Fruit fly (Drosophila melanogaster) whole organism, pupa: ENCODE measurements around the gene Rab1.

Experiments
- CG10348 ChIP-seq: fragments of 200-800 bp; sonication (Bioruptor generic); IDR thresholded peaks from 2 replicates; pipeline ENCODE4 v1.3.6; 2022; ENCODE audit warnings: missing biosample characterization, missing genetic modification characterization
- CG12605 ChIP-seq: fragments of 200-800 bp; sonication (Bioruptor generic); IDR thresholded peaks from 2 replicates; pipeline ENCODE4 v1.3.6; 2022; ENCODE audit warnings: missing biosample characterization, missing genetic modification characterization
- CG13204 ChIP-seq: fragments of 200-800 bp; sonication (Bioruptor generic); optimal IDR thresholded peaks from 2 replicates; lab custom pipeline; 2018; ENCODE audit warnings: missing biosample characterization, mild to moderate bottlenecking, missing genetic modification characterization, moderate library complexity
- CG14655 ChIP-seq: fragments of 200-800 bp; sonication (Bioruptor generic); optimal IDR thresholded peaks from 3 replicates; lab custom pipeline; 2017; ENCODE audit warnings: mild to moderate bottlenecking, missing biosample characterization, missing genetic modification reagents, missing genetic modification characterization
- CG15710 ChIP-seq: fragments of 200-800 bp; sonication (Bioruptor generic); optimal IDR thresholded peaks from 2 replicates; lab custom pipeline; 2018; ENCODE audit warnings: missing biosample characterization, mild to moderate bottlenecking, missing genetic modification characterization, moderate library complexity
- CG17806 ChIP-seq: fragments of 200-800 bp; sonication (Bioruptor generic); optimal IDR thresholded peaks from 2 replicates; lab custom pipeline; 2018; ENCODE audit warnings: missing biosample characterization, mild to moderate bottlenecking, missing genetic modification characterization, moderate library complexity
- CG32121 ChIP-seq: fragments of 200-800 bp; sonication (Bioruptor generic); IDR thresholded peaks from 2 replicates; pipeline ENCODE4 v1.3.6; 2022; ENCODE audit warnings: missing biosample characterization, missing genetic modification characterization
- CG34367 ChIP-seq: fragments of 200-800 bp; sonication (Bioruptor generic); optimal IDR thresholded peaks from 2 replicates; lab custom pipeline; 2018; ENCODE audit warnings: missing biosample characterization, mild to moderate bottlenecking, missing genetic modification characterization
- CG4496 ChIP-seq: fragments of 200-800 bp; sonication (Bioruptor generic); IDR thresholded peaks from 3 replicates; pipeline ENCODE4 v1.3.6; 2022; ENCODE audit warnings: missing biosample characterization, missing genetic modification characterization
- CG8159 ChIP-seq: fragments of 200-800 bp; sonication (Bioruptor generic); optimal IDR thresholded peaks from 3 replicates; lab custom pipeline; 2018; ENCODE audit warnings: missing biosample characterization, mild to moderate bottlenecking, missing genetic modification characterization, moderate library complexity
- CG8301 ChIP-seq: fragments of 200-800 bp; sonication (Bioruptor generic); optimal IDR thresholded peaks from 2 replicates; lab custom pipeline; 2018; ENCODE audit warnings: missing biosample characterization, mild to moderate bottlenecking, missing genetic modification characterization
- CG9948 ChIP-seq: fragments of 200-800 bp; sonication (Bioruptor generic); optimal IDR thresholded peaks from 2 replicates; lab custom pipeline; 2018; ENCODE audit warnings: missing biosample characterization, mild to moderate bottlenecking, missing genetic modification characterization, moderate library complexity
- D1 ChIP-seq: fragments of 200-800 bp; sonication (Bioruptor generic); optimal IDR thresholded peaks from 2 replicates; lab custom pipeline; 2018; ENCODE audit warnings: missing biosample characterization, mild to moderate bottlenecking, missing genetic modification characterization, moderate library complexity
- EcR ChIP-seq: fragments of 200-800 bp; sonication (Bioruptor generic); optimal IDR thresholded peaks from 3 replicates; lab custom pipeline; 2019; ENCODE audit warnings: missing biosample characterization, missing genetic modification characterization, mild to moderate bottlenecking, moderate library complexity, missing genetic modification reagents
- Ets98B ChIP-seq: fragments of 200-800 bp; sonication (Bioruptor generic); IDR thresholded peaks from 2 replicates; pipeline ENCODE4 v1.3.6; 2022; ENCODE audit warnings: missing biosample characterization, missing genetic modification characterization
- Pif1A ChIP-seq: fragments of 200-800 bp; sonication (Bioruptor generic); optimal IDR thresholded peaks from 3 replicates; lab custom pipeline; 2016; ENCODE audit warnings: missing biosample characterization, missing genetic modification characterization
- Pif1B ChIP-seq: fragments of 200-800 bp; sonication (Bioruptor generic); optimal IDR thresholded peaks from 3 replicates; lab custom pipeline; 2016; ENCODE audit warnings: missing biosample characterization, missing genetic modification characterization
- Snoo ChIP-seq: fragments of 200-800 bp; sonication (Bioruptor generic); optimal IDR thresholded peaks from 3 replicates; lab custom pipeline; 2017; ENCODE audit warnings: missing biosample characterization, mild to moderate bottlenecking, missing genetic modification characterization, inconsistent platforms
- fd96Ca ChIP-seq: fragments of 200-800 bp; sonication (Bioruptor generic); IDR thresholded peaks from 3 replicates; pipeline ENCODE4 v1.3.6; 2022; ENCODE audit warnings: missing biosample characterization, missing genetic modification characterization
- gl ChIP-seq: fragments of 200-800 bp; sonication (Bioruptor generic); optimal IDR thresholded peaks from 2 replicates; lab custom pipeline; 2018; ENCODE audit warnings: missing biosample characterization, mild to moderate bottlenecking, missing genetic modification characterization
- rn ChIP-seq: fragments of 200-800 bp; sonication (Bioruptor generic); IDR thresholded peaks from 2 replicates; pipeline ENCODE4 v1.3.6; 2022; ENCODE audit warnings: missing biosample characterization, missing genetic modification characterization

Rab1 gene

DNA sequence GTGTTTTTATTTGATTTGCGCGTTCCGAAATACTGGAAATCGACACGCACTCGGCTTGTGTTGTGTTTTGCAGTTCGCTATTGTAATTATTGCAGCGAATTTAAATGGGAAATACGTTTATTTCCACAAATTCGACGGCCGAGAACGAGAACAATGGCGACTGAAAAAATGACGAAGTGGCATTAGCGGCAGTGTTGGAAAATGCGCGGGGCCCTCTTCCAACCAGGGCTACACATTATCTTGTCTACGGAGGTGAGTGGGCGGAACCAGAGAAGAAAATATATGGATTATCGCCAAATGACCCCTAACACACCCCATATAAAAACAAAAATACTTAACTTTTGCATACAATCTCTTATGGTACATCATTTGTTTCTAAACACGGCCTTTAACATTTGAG, at the start of gene Rab1:
Gene Rab1 (minus strand): TSS at position 188 of the 400 bp plus-strand sequence.
- TF ChIP-seq CG17806 (no peak), CG32121 (GFP tag; lab: Robert Waterston, UW) (0 out of 2 replicates have a peak, but pooled peaks have one; percentile 23), CG10348 (GFP tag; lab: Robert Waterston, UW) (no peak), CG14655 (no peak), D1 (tag; lab: Kevin White, UChicago) (no peak), rn (GFP tag; lab: Robert Waterston, UW) (no peak), CG34367 (tag; lab: Kevin White, UChicago) (no peak), Snoo (tag; lab: Kevin White, UChicago) (peak; percentile 56), CG12605 (GFP tag; lab: Robert Waterston, UW) (no peak), EcR (GFP tag; lab: Kevin White, UChicago) (no peak), Ets98B (0 out of 2 replicates have a peak, but pooled peaks have one; percentile 7), Pif1A (GFP tag; lab: Kevin White, UChicago) (no peak), CG4496 (GFP tag; lab: Robert Waterston, UW) (0 out of 3 replicates have a peak, but pooled peaks have one; percentile 62), CG8159 (peak; percentile 11), CG13204 (GFP tag; lab: Kevin White, UChicago) (no peak), CG9948 (tag; lab: Kevin White, UChicago) (no peak), CG15710 (tag; lab: Kevin White, UChicago) (no peak), gl (tag; lab: Kevin White, UChicago) (no peak), Pif1B (no peak), fd96Ca (GFP tag; lab: Robert Waterston, UW) (peak; percentile 52; the same call in 1 of the 3 replicates)

DNA sequence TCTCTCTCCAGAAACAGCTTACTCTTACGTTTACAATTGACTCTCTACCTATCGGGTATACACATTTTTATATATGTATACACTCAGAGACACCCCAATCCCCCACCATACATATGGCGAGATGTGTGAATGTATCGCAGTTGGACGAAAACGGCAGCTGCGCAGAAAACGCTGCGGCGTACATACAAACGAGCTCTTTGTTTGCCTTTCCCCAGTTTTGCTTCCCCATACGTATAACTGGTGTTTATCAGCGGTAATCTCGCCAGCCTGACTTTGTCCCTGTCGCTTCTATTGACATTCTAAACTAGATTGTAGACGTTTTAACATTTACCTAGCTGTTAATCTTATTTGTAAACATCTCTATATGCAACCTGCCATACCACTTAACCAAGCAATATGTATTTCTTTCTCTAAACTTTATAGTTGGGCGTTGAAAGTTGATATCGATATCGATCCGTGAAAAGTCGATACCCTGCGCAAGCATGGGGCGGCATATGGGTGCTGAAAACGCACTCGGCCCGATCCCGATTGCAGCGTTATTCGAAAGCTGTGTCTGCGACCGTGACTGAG, 28.6 kb upstream of the Rab1 start:
- TF ChIP-seq Pif1B = peak; percentile 55
- TF ChIP-seq Snoo (tag; lab: Kevin White, UChicago) = peak; percentile 8
- TF ChIP-seq CG14655 = peak; percentile 8
- no peak for TF ChIP-seq CG17806
- no peak for TF ChIP-seq CG12605 (GFP tag; lab: Robert Waterston, UW)
- no peak for TF ChIP-seq CG15710 (tag; lab: Kevin White, UChicago)
- TF ChIP-seq CG34367 (tag; lab: Kevin White, UChicago) = peak; percentile 7
- no peak for TF ChIP-seq CG32121 (GFP tag; lab: Robert Waterston, UW)
- TF ChIP-seq rn (GFP tag; lab: Robert Waterston, UW) = no peak
- TF ChIP-seq CG8301 (tag; lab: Kevin White, UChicago) = peak; percentile 5
- TF ChIP-seq Ets98B = no peak
- peak; percentile 63 for TF ChIP-seq Pif1A (GFP tag; lab: Kevin White, UChicago)
- TF ChIP-seq fd96Ca (GFP tag; lab: Robert Waterston, UW) = no peak
- no peak for TF ChIP-seq CG9948 (tag; lab: Kevin White, UChicago)
- no peak for TF ChIP-seq CG4496 (GFP tag; lab: Robert Waterston, UW)
- no peak for TF ChIP-seq CG13204 (GFP tag; lab: Kevin White, UChicago)
- no peak for TF ChIP-seq CG10348 (GFP tag; lab: Robert Waterston, UW)
- TF ChIP-seq D1 (tag; lab: Kevin White, UChicago) = no peak
- TF ChIP-seq CG8159 = no peak
- TF ChIP-seq gl (tag; lab: Kevin White, UChicago) = peak; percentile 9
- TF ChIP-seq EcR (GFP tag; lab: Kevin White, UChicago) = peak; percentile 27

DNA sequence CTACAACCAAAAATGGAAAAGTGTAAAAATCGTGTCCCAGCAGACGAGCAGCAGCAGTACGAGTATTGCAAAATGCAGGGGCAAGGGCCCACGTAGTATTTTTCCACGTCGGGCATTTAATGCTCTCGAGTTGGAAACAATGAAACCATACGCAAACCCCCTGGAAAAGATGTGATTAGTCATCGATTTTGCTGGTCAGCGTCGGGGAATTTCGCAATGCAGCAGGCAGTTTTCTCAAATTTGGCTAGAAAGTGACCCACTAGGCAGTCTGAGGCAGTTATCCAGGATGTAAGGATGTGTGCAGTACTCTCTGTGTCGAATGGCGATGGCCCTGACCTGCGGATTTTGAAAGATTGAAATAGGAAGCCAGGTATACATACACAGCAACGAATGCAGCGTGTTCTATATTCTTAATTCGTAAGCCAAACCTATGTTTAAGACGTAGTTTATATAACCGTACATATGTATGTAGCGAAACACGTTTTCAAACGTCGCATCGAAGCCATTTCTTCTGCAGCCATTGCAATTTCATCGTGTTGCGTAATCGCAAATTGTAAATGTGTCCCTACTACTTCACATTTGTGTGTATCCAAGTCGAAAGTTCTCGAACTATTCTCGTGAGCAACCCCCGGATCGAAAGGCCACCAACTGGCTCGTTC, 28.0 kb upstream of the Rab1 start:
- TF ChIP-seq CG13204 (GFP tag; lab: Kevin White, UChicago) = no peak
- TF ChIP-seq CG17806 = no peak
- no peak for TF ChIP-seq CG8159
- TF ChIP-seq CG4496 (GFP tag; lab: Robert Waterston, UW) = no peak
- TF ChIP-seq Pif1A (GFP tag; lab: Kevin White, UChicago) = no peak
- no peak for TF ChIP-seq CG12605 (GFP tag; lab: Robert Waterston, UW)
- no peak for TF ChIP-seq Pif1B
- no peak for TF ChIP-seq rn (GFP tag; lab: Robert Waterston, UW)
- no peak for TF ChIP-seq CG14655
- no peak for TF ChIP-seq CG32121 (GFP tag; lab: Robert Waterston, UW)
- TF ChIP-seq Snoo (tag; lab: Kevin White, UChicago) = no peak
- TF ChIP-seq Ets98B = no peak
- TF ChIP-seq gl (tag; lab: Kevin White, UChicago) = no peak
- TF ChIP-seq fd96Ca (GFP tag; lab: Robert Waterston, UW) = no peak
- no peak for TF ChIP-seq D1 (tag; lab: Kevin White, UChicago)
- no peak for TF ChIP-seq CG15710 (tag; lab: Kevin White, UChicago)

DNA sequence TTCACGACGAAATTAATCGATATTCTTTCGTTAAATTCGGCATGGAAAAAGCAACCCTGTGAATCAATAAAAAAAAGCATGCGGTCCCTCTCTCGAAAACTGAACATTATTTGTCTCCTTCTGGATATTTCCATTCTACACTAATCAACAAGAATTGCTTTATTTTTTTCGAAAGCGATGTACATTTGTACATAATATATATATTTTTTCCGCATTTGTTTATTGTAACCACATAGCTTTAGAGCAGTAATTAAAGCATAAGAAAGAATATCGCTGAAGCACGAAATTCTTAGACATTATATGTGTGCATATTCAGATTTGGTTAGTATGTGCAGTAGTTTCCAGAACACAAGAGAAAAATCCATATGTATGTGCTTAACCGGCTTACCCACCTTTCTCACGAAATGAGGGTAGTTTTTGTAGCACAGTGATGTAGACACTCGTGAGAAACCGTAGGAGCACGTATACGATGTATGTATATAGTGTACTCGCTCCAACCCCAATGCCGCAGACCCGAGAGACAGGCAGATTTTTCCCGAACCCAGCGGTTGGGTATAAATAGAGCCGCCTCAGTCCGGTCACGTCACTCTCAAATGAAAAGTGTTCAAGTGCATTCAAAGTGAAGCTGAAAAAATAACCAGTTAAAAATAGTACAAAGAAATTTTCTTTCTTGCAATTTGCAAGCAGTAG, 27.3 kb upstream of the Rab1 start:
- TF ChIP-seq rn (GFP tag; lab: Robert Waterston, UW) (no peak), gl (tag; lab: Kevin White, UChicago) (peak; percentile 83), CG17806 (peak; percentile 91), fd96Ca (GFP tag; lab: Robert Waterston, UW) (no peak), CG15710 (tag; lab: Kevin White, UChicago) (peak; percentile 92), CG8301 (tag; lab: Kevin White, UChicago) (peak; percentile 92), CG9948 (tag; lab: Kevin White, UChicago) (peak; percentile 93), CG34367 (tag; lab: Kevin White, UChicago) (peak; percentile 93), D1 (tag; lab: Kevin White, UChicago) (peak; percentile 78), CG8159 (peak; percentile 95), CG13204 (GFP tag; lab: Kevin White, UChicago) (peak; percentile 86), CG14655 (peak; percentile 95), Snoo (tag; lab: Kevin White, UChicago) (peak; percentile 88), EcR (GFP tag; lab: Kevin White, UChicago) (peak; percentile 36), Pif1B (peak; percentile 93), CG4496 (GFP tag; lab: Robert Waterston, UW) (no peak), Pif1A (GFP tag; lab: Kevin White, UChicago) (peak; percentile 90), CG10348 (GFP tag; lab: Robert Waterston, UW) (no peak), CG32121 (GFP tag; lab: Robert Waterston, UW) (no peak)
